Fruit fly (Drosophila melanogaster) whole organism, embryonic: ENCODE results near the gene CG9628.

Source experiments
- Aef1 ChIP-seq: fragments of 200-800 bp; sonication (Bioruptor generic); IDR thresholded peaks from 3 replicates; pipeline ENCODE4 v1.3.6; 2022; ENCODE audit warnings: missing biosample characterization, missing genetic modification characterization
- CG10267 ChIP-seq: fragments of 200-800 bp; sonication (Bioruptor generic); optimal IDR thresholded peaks from 2 replicates; lab custom pipeline; 2018; ENCODE audit warnings: missing biosample characterization, mild to moderate bottlenecking, missing genetic modification characterization, moderate library complexity
- CG11398 ChIP-seq: fragments of 200-800 bp; sonication (Bioruptor generic); optimal IDR thresholded peaks from 2 replicates; lab custom pipeline; 2016; ENCODE audit warnings: missing biosample characterization, missing genetic modification characterization
- CG11504 ChIP-seq: fragments of 200-800 bp; sonication (Bioruptor generic); optimal IDR thresholded peaks from 3 replicates; lab custom pipeline; 2019; ENCODE audit warnings: missing biosample characterization, mild to moderate bottlenecking, missing genetic modification characterization, moderate library complexity
- CG11723 ChIP-seq: fragments of 200-800 bp; sonication (Bioruptor generic); optimal IDR thresholded peaks from 2 replicates; lab custom pipeline; 2017; ENCODE audit warnings: missing biosample characterization, mild to moderate bottlenecking, missing genetic modification characterization
- CG12071 ChIP-seq: fragments of 200-800 bp; sonication (Bioruptor generic); optimal IDR thresholded peaks from 3 replicates; lab custom pipeline; 2018; ENCODE audit warnings: missing biosample characterization, mild to moderate bottlenecking, missing genetic modification characterization
- CG12659 ChIP-seq: fragments of 200-800 bp; sonication (Bioruptor generic); optimal IDR thresholded peaks from 3 replicates; lab custom pipeline; 2017; ENCODE audit warnings: mild to moderate bottlenecking, missing biosample characterization, missing genetic modification reagents, missing genetic modification characterization
- CG13624 ChIP-seq: fragments of 200-800 bp; sonication (Bioruptor generic); optimal IDR thresholded peaks from 2 replicates; lab custom pipeline; 2016; ENCODE audit warnings: missing biosample characterization, missing genetic modification characterization
- CG30020 ChIP-seq: fragments of 200-800 bp; optimal IDR thresholded peaks from 2 replicates; lab custom pipeline; 2019; ENCODE audit warnings: missing biosample characterization, mild to moderate bottlenecking, missing genetic modification characterization, moderate library complexity
- CG34224 ChIP-seq: fragments of 200-800 bp; sonication (Bioruptor generic); IDR thresholded peaks from 3 replicates; pipeline ENCODE4 v1.3.6; 2022; ENCODE audit warnings: missing biosample characterization, missing genetic modification characterization; ENCODE audit not compliant: partially characterized antibody
- CG7839 ChIP-seq: fragments of 200-800 bp; sonication (Bioruptor generic); optimal IDR thresholded peaks from 3 replicates; lab custom pipeline; 2018; ENCODE audit warnings: missing biosample characterization, mild to moderate bottlenecking, missing genetic modification characterization, moderate library complexity
- CG7987 ChIP-seq: fragments of 200-800 bp; sonication (Bioruptor generic); optimal IDR thresholded peaks from 2 replicates; lab custom pipeline; 2018; ENCODE audit warnings: missing biosample characterization, mild to moderate bottlenecking, missing genetic modification characterization, moderate library complexity
- CG8281 ChIP-seq: fragments of 200-800 bp; sonication (Bioruptor generic); optimal IDR thresholded peaks from 2 replicates; lab custom pipeline; 2018; ENCODE audit warnings: missing biosample characterization, mild to moderate bottlenecking, missing genetic modification characterization, moderate library complexity
- CG8478 ChIP-seq: fragments of >200 bp; optimal IDR thresholded peaks from 2 replicates; lab custom pipeline; 2018
- CoRest ChIP-seq: fragments of 200-800 bp; sonication (Bioruptor generic); optimal IDR thresholded peaks from 3 replicates; lab custom pipeline; 2018; ENCODE audit warnings: missing biosample characterization, mild to moderate bottlenecking, missing genetic modification characterization, moderate library complexity
- CrebB ChIP-seq: fragments of 200-800 bp; sonication (Bioruptor generic); optimal IDR thresholded peaks from 3 replicates; lab custom pipeline; 2018; ENCODE audit warnings: missing biosample characterization, mild to moderate bottlenecking, missing genetic modification characterization
- D ChIP-seq, 2 experiments: fragments of 200-800 bp in 1 of 2; fragments of >200 bp in 1 of 2; sonication (Bioruptor generic) in 1 of 2; optimal IDR thresholded peaks; 2 replicates in 1 of 2; 3 replicates in 1 of 2; lab custom pipeline; 2017; ENCODE audit warnings: mild to moderate bottlenecking in 1 of 2, missing biosample characterization in 1 of 2, missing genetic modification characterization in 1 of 2, missing genetic modification reagents in 1 of 2
- Dek ChIP-seq: fragments of 200-800 bp; sonication (Bioruptor generic); optimal IDR thresholded peaks from 3 replicates; lab custom pipeline; 2019; ENCODE audit warnings: missing biosample characterization, mild to moderate bottlenecking, missing genetic modification characterization, moderate library complexity
- Ets65A ChIP-seq: fragments of 200-800 bp; sonication (Bioruptor generic); peaks from one replicate; lab custom pipeline; 2016; ENCODE audit warnings: missing biosample characterization, missing genetic modification characterization
- Hr51 ChIP-seq, 2 experiments: fragments of 200-800 bp; sonication (Bioruptor generic); optimal IDR thresholded peaks; 2 replicates in 1 of 2; 3 replicates in 1 of 2; lab custom pipeline; 2016 to 2018; ENCODE audit warnings: missing biosample characterization in 2 of 2, missing genetic modification characterization in 2 of 2, mild to moderate bottlenecking in 1 of 2, moderate library complexity in 1 of 2
- Hr78 ChIP-seq, 2 experiments: fragments of 200-800 bp in 1 of 2; fragments of >200 bp in 1 of 2; sonication (Bioruptor generic) in 1 of 2; optimal IDR thresholded peaks; 2 replicates each; lab custom pipeline; 2017 to 2019; ENCODE audit warnings: missing biosample characterization in 2 of 2, missing genetic modification characterization in 2 of 2, mild to moderate bottlenecking in 1 of 2, moderate library complexity in 1 of 2
- MBD-R2 ChIP-seq: fragments of 200-800 bp; sonication (Bioruptor generic); IDR thresholded peaks from 2 replicates; pipeline ENCODE4 v1.3.6; 2022; ENCODE audit warnings: missing biosample characterization, missing genetic modification characterization
- Nf-YA ChIP-seq: fragments of 200-800 bp; sonication (Bioruptor generic); IDR thresholded peaks from 2 replicates; pipeline ENCODE4 v1.3.6; 2022; ENCODE audit warnings: missing biosample characterization, missing genetic modification characterization
- Poxn ChIP-seq: fragments of 200-800 bp; sonication (Bioruptor generic); IDR thresholded peaks from 2 replicates; pipeline ENCODE4 v1.3.6; 2022; ENCODE audit warnings: missing biosample characterization, missing genetic modification characterization
- Sin3A ChIP-seq: fragments of >200 bp; optimal IDR thresholded peaks from 2 replicates; lab custom pipeline; 2018
- Xbp1 ChIP-seq: fragments of 200-800 bp; sonication (Bioruptor generic); optimal IDR thresholded peaks from 3 replicates; lab custom pipeline; 2016; ENCODE audit warnings: missing biosample characterization, mild to moderate bottlenecking, missing genetic modification characterization
- ase ChIP-seq: fragments of 200-800 bp; sonication (Bioruptor generic); IDR thresholded peaks from 3 replicates; pipeline ENCODE4 v1.3.6; 2022; ENCODE audit warnings: missing biosample characterization, missing genetic modification characterization
- bbx ChIP-seq: fragments of 200-800 bp; sonication (Bioruptor generic); IDR thresholded peaks from 2 replicates; pipeline ENCODE4 v1.3.6; 2022; ENCODE audit warnings: missing biosample characterization, missing genetic modification characterization; ENCODE audit not compliant: partially characterized antibody
- bowl ChIP-seq: fragments of 200-800 bp; sonication (Bioruptor generic); IDR thresholded peaks from 2 replicates; pipeline ENCODE4 v1.3.6; 2022; ENCODE audit warnings: missing biosample characterization, missing genetic modification characterization
- bsh ChIP-seq, 2 experiments: fragments of 200-800 bp; sonication (Bioruptor generic); optimal IDR thresholded peaks; 2 replicates each; lab custom pipeline; 2017 to 2018; ENCODE audit warnings: mild to moderate bottlenecking in 2 of 2, missing biosample characterization in 2 of 2, missing genetic modification characterization in 2 of 2, moderate library complexity in 1 of 2
- chinmo ChIP-seq: fragments of 200-800 bp; sonication (Bioruptor generic); IDR thresholded peaks from 4 replicates; pipeline ENCODE4 v1.3.6; 2022; ENCODE audit warnings: missing biosample characterization, missing genetic modification characterization; ENCODE audit not compliant: partially characterized antibody
- cwo ChIP-seq: fragments of 200-800 bp; sonication (Bioruptor generic); optimal IDR thresholded peaks from 3 replicates; lab custom pipeline; 2017; ENCODE audit warnings: missing biosample characterization, missing genetic modification characterization, mild to moderate bottlenecking, moderate library complexity, missing genetic modification reagents
- dan ChIP-seq: fragments of 200-800 bp; sonication (Bioruptor generic); IDR thresholded peaks from 2 replicates; pipeline ENCODE4 v1.3.6; 2022; ENCODE audit warnings: missing biosample characterization, missing genetic modification characterization
- disco-r ChIP-seq: fragments of 200-800 bp; sonication (Bioruptor generic); optimal IDR thresholded peaks from 2 replicates; lab custom pipeline; 2016; ENCODE audit warnings: missing biosample characterization, missing genetic modification characterization
- fu2 ChIP-seq: fragments of 200-800 bp; sonication (Bioruptor generic); optimal IDR thresholded peaks from 2 replicates; lab custom pipeline; 2016; ENCODE audit warnings: missing biosample characterization, missing genetic modification characterization
- gem ChIP-seq: fragments of 200-800 bp; sonication (Bioruptor generic); optimal IDR thresholded peaks from 2 replicates; lab custom pipeline; 2019; ENCODE audit warnings: missing biosample characterization, mild to moderate bottlenecking, missing genetic modification characterization, moderate library complexity
- inv ChIP-seq: fragments of 200-800 bp; sonication (Bioruptor generic); IDR thresholded peaks from 2 replicates; pipeline ENCODE4 v1.3.6; 2022; ENCODE audit warnings: missing biosample characterization, missing genetic modification characterization; ENCODE audit not compliant: partially characterized antibody
- jumu ChIP-seq: fragments of 200-800 bp; sonication (Bioruptor generic); optimal IDR thresholded peaks from 3 replicates; lab custom pipeline; 2016; ENCODE audit warnings: missing biosample characterization, missing genetic modification characterization
- ken ChIP-seq: fragments of 200-800 bp; sonication (Bioruptor generic); IDR thresholded peaks from 3 replicates; pipeline ENCODE4 v1.3.6; 2022; ENCODE audit warnings: missing biosample characterization, missing genetic modification characterization
- lbe ChIP-seq: fragments of 200-800 bp; sonication (Bioruptor generic); optimal IDR thresholded peaks from 2 replicates; lab custom pipeline; 2016; ENCODE audit warnings: missing biosample characterization, mild to moderate bottlenecking, missing genetic modification characterization
- lola ChIP-seq, 3 experiments: fragments of >200 bp in 2 of 3; fragments of 200-800 bp in 1 of 3; sonication (Bioruptor generic) in 1 of 3; optimal IDR thresholded peaks; 2 replicates each; lab custom pipeline; 2017 to 2019; ENCODE audit warnings: missing biosample characterization in 3 of 3, missing genetic modification characterization in 3 of 3, mild to moderate bottlenecking in 1 of 3, moderate library complexity in 1 of 3
- nerfin-2 ChIP-seq: fragments of 200-800 bp; sonication (Bioruptor generic); IDR thresholded peaks from 2 replicates; pipeline ENCODE4 v1.3.6; 2022; ENCODE audit warnings: missing biosample characterization, missing genetic modification characterization; ENCODE audit not compliant: partially characterized antibody
- nmo ChIP-seq: fragments of 200-800 bp; sonication (Bioruptor generic); optimal IDR thresholded peaks from 2 replicates; lab custom pipeline; 2018; ENCODE audit warnings: missing biosample characterization, mild to moderate bottlenecking, missing genetic modification characterization, moderate library complexity
- peb ChIP-seq: fragments of 200-800 bp; sonication (Bioruptor generic); IDR thresholded peaks from 2 replicates; pipeline ENCODE4 v1.3.6; 2022; ENCODE audit warnings: missing biosample characterization, missing genetic modification characterization
- rib ChIP-seq: fragments of 200-800 bp; sonication (Bioruptor generic); IDR thresholded peaks from 2 replicates; pipeline ENCODE4 v1.3.6; 2022; ENCODE audit warnings: missing biosample characterization, missing genetic modification characterization
- sens-2 ChIP-seq: fragments of 200-800 bp; sonication (Bioruptor generic); IDR thresholded peaks from 2 replicates; pipeline ENCODE4 v1.3.6; 2022; ENCODE audit warnings: missing biosample characterization, missing genetic modification characterization
- sna ChIP-seq: fragments of 200-800 bp; sonication (Bioruptor generic); IDR thresholded peaks from 2 replicates; pipeline ENCODE4 v1.3.6; 2022; ENCODE audit warnings: missing biosample characterization, missing genetic modification characterization; ENCODE audit not compliant: partially characterized antibody
- so ChIP-seq: fragments of 200-800 bp; sonication (Bioruptor generic); IDR thresholded peaks from 3 replicates; pipeline ENCODE4 v1.3.6; 2022; ENCODE audit warnings: missing biosample characterization, missing genetic modification characterization
- unpg ChIP-seq: fragments of 200-800 bp; sonication (Bioruptor generic); optimal IDR thresholded peaks from 3 replicates; lab custom pipeline; 2018; ENCODE audit warnings: missing biosample characterization, mild to moderate bottlenecking, missing genetic modification characterization, moderate library complexity
- vvl ChIP-seq: fragments of 200-800 bp; sonication (Bioruptor generic); IDR thresholded peaks from 2 replicates; pipeline ENCODE4 v1.3.6; 2022; ENCODE audit warnings: missing biosample characterization, missing genetic modification characterization

Gene CG9628

dm6 chr3L:14574649-14575048 lies 47.9 kb upstream of the CG9628 start:
- no peak for TF ChIP-seq Hr78 (GFP tag; optimal IDR thresholded peaks at IDR 0.05; lab: Kevin White, UChicago)
- TF ChIP-seq CG10267 (tag; lab: Kevin White, UChicago), result peak; percentile 10
- no peak for TF ChIP-seq rib (GFP tag; lab: Robert Waterston, UW)
- TF ChIP-seq CG12659, result no peak
- TF ChIP-seq bowl (GFP tag; lab: Robert Waterston, UW), result no peak
- no peak for TF ChIP-seq dan (GFP tag; lab: Robert Waterston, UW)
- TF ChIP-seq ken (GFP tag; lab: Robert Waterston, UW), result no peak
- TF ChIP-seq CG30020 (tag; lab: Kevin White, UChicago), result no peak
- no peak for TF ChIP-seq CG11398 (GFP tag; lab: Kevin White, UChicago)
- no peak for TF ChIP-seq fu2 (GFP tag; lab: Kevin White, UChicago)
- peak in 1 of 3 experiments; percentile 8 for TF ChIP-seq lola (GFP tag; optimal IDR thresholded peaks at IDR 0.05; lab: Kevin White, UChicago)
- TF ChIP-seq ase (GFP tag; lab: Robert Waterston, UW), result no peak
- peak; percentile 41 for TF ChIP-seq gem (tag; lab: Kevin White, UChicago)
- no peak for TF ChIP-seq CG8478 (lab: Kevin White, UChicago)
- no peak for TF ChIP-seq CG34224 (GFP tag; lab: Robert Waterston, UW)
- no peak for TF ChIP-seq CrebB (tag; lab: Kevin White, UChicago)
- TF ChIP-seq CG7839 (tag; lab: Kevin White, UChicago), result no peak
- no peak for TF ChIP-seq Nf-YA
- TF ChIP-seq Xbp1 (GFP tag; lab: Kevin White, UChicago), result peak; percentile 18
- TF ChIP-seq inv (GFP tag; lab: Robert Waterston, UW), result no peak
- no peak for TF ChIP-seq CG7987 (GFP tag; lab: Kevin White, UChicago)
- peak; percentile 4 for TF ChIP-seq unpg (GFP tag; lab: Kevin White, UChicago)
- peak; percentile 65 for TF ChIP-seq CG11504 (tag; lab: Kevin White, UChicago)
- TF ChIP-seq CoRest, result peak; percentile 13
- TF ChIP-seq Hr51 (GFP tag; optimal IDR thresholded peaks at IDR 0.05; lab: Kevin White, UChicago), result peak in 1 of 2 experiments; percentile 24
- TF ChIP-seq Poxn (GFP tag; lab: Robert Waterston, UW), result no peak
- TF ChIP-seq so, result no peak
- TF ChIP-seq chinmo (GFP tag; lab: Robert Waterston, UW), result no peak
- TF ChIP-seq CG13624, result no peak
- no peak for TF ChIP-seq CG8281 (tag; lab: Kevin White, UChicago)
- TF ChIP-seq CG11723, result no peak
- no peak for TF ChIP-seq Sin3A (lab: Kevin White, UChicago)
- no peak for TF ChIP-seq peb (GFP tag; lab: Robert Waterston, UW)
- TF ChIP-seq cwo (GFP tag; lab: Kevin White, UChicago), result no peak
- no peak for TF ChIP-seq disco-r
- no peak for TF ChIP-seq CG12071 (GFP tag; lab: Kevin White, UChicago)
- TF ChIP-seq jumu (GFP tag; lab: Kevin White, UChicago), result no peak
- TF ChIP-seq bbx (GFP tag; lab: Robert Waterston, UW), result no peak
- no peak; the same call in 1 of the 2 replicates for TF ChIP-seq vvl (GFP tag; lab: Robert Waterston, UW)
- TF ChIP-seq D (optimal IDR thresholded peaks at IDR 0.05; lab: Kevin White, UChicago), result no peak
- no peak for TF ChIP-seq D (GFP tag; optimal IDR thresholded peaks at IDR 0.05; lab: Kevin White, UChicago)
- TF ChIP-seq Aef1 (GFP tag; lab: Robert Waterston, UW), result no peak
- TF ChIP-seq bsh (GFP tag; optimal IDR thresholded peaks at IDR 0.05; lab: Kevin White, UChicago), result peak in 1 of 2 experiments; percentile 65
- TF ChIP-seq Ets65A (GFP tag; lab: Kevin White, UChicago), result peak; percentile 90
- TF ChIP-seq lbe (GFP tag; lab: Kevin White, UChicago), result no peak
- TF ChIP-seq MBD-R2 (GFP tag; lab: Robert Waterston, UW), result no peak
- peak; percentile 28 for TF ChIP-seq nmo (GFP tag; lab: Kevin White, UChicago)
- TF ChIP-seq sna (GFP tag; lab: Robert Waterston, UW), result no peak
- no peak for TF ChIP-seq nerfin-2
- no peak for TF ChIP-seq sens-2 (GFP tag; lab: Robert Waterston, UW)
- TF ChIP-seq Dek, result no peak
